Fruit fly (Drosophila melanogaster) whole organism, wandering third instar larva: ENCODE data around the gene Ack.

ENCODE experiments used
- Jra ChIP-seq: sonication (Bioruptor generic); optimal IDR thresholded peaks from 2 replicates; lab custom pipeline; 2016; ENCODE audit warnings: missing biosample characterization, missing genetic modification characterization
- OdsH ChIP-seq: fragments of 200-800 bp; sonication (Bioruptor generic); optimal IDR thresholded peaks from 2 replicates; lab custom pipeline; 2016; ENCODE audit warnings: missing biosample characterization, mild to moderate bottlenecking, missing genetic modification characterization
- pan ChIP-seq: fragments of >200 bp; optimal IDR thresholded peaks from 2 replicates; lab custom pipeline; 2017
- usp ChIP-seq: fragments of >200 bp; optimal IDR thresholded peaks from 2 replicates; lab custom pipeline; 2017; ENCODE audit warnings: missing biosample characterization, missing genetic modification characterization

- TF ChIP-seq OdsH (GFP tag; lab: Kevin White, UChicago) = no peak
- no peak for TF ChIP-seq pan (lab: Kevin White, UChicago)
- TF ChIP-seq Jra (GFP tag; lab: Kevin White, UChicago) = no peak
- TF ChIP-seq usp (GFP tag; lab: Kevin White, UChicago) = no peak
Observed at dm6 chr3L:4110212-4110611, 2.2 kb downstream of the Ack start.
